Worm (Caenorhabditis elegans) whole organism, L4 larva: ENCODE measurements around the gene nlp-80.

Source experiments
- F37D6.2 ChIP-seq: sonication (generic microtip); optimal IDR thresholded peaks from 2 replicates; lab custom pipeline; 2016; ENCODE audit warnings: mild to moderate bottlenecking, missing genetic modification characterization, missing compliant biosample characterization
- Y48G9A.11 ChIP-seq: fragments of 200-800 bp; sonication (Bioruptor generic); IDR thresholded peaks from 2 replicates; pipeline ENCODE4 v1.3.6; 2022; ENCODE audit warnings: missing genetic modification reagents, missing genetic modification characterization, missing compliant biosample characterization
- aha-1 ChIP-seq: fragments of 150-350 bp; peaks from one replicate; lab custom pipeline; 2014; ENCODE audit warnings: missing biosample characterization, missing genetic modification characterization
- ceh-20 ChIP-seq: fragments of 200-800 bp; sonication (Bioruptor generic); IDR thresholded peaks from 2 replicates; pipeline ENCODE4 v1.3.6; 2022; ENCODE audit warnings: missing genetic modification reagents, missing genetic modification characterization, missing compliant biosample characterization
- ceh-28 ChIP-seq: fragments of 150-350 bp; optimal IDR thresholded peaks from 2 replicates; lab custom pipeline; 2014; ENCODE audit warnings: missing biosample characterization, missing genetic modification reagents, missing genetic modification characterization
- ceh-32 ChIP-seq: sonication (generic microtip); optimal IDR thresholded peaks from 2 replicates; lab custom pipeline; 2016; ENCODE audit warnings: mild to moderate bottlenecking, missing genetic modification characterization, missing compliant biosample characterization; ENCODE audit not compliant: poor library complexity
- ceh-44 ChIP-seq: fragments of 200-800 bp; sonication (Bioruptor generic); IDR thresholded peaks from 2 replicates; pipeline ENCODE4 v1.3.6; 2022; ENCODE audit warnings: missing genetic modification reagents, missing genetic modification characterization, missing compliant biosample characterization
- daf-12 ChIP-seq: fragments of 150-350 bp; optimal IDR thresholded peaks from 2 replicates; lab custom pipeline; 2014; ENCODE audit warnings: missing biosample characterization, missing genetic modification reagents, missing genetic modification characterization
- daf-16 ChIP-seq, 3 experiments: sonication (generic microtip); optimal IDR thresholded peaks; 2 replicates each; lab custom pipeline; 2016 to 2017; ENCODE audit warnings: missing genetic modification characterization in 3 of 3, missing genetic modification reagents in 3 of 3, mild to moderate bottlenecking in 2 of 3, missing compliant biosample characterization in 2 of 3, missing biosample characterization in 1 of 3, moderate library complexity in 1 of 3
- daf-19 ChIP-seq: fragments of 200-800 bp; sonication (Bioruptor generic); conservative IDR thresholded peaks from 2 replicates; pipeline ENCODE4 v1.3.6; 2022; ENCODE audit warnings: missing genetic modification characterization, missing compliant biosample characterization
- dmd-9 ChIP-seq: fragments of 200-800 bp; sonication (Bioruptor generic); IDR thresholded peaks from 2 replicates; pipeline ENCODE4 v1.3.6; 2022; ENCODE audit warnings: missing genetic modification reagents, missing genetic modification characterization, missing compliant biosample characterization
- dpl-1 ChIP-seq: fragments of 150-350 bp; optimal IDR thresholded peaks from 2 replicates; lab custom pipeline; 2014; ENCODE audit warnings: missing biosample characterization, missing genetic modification reagents, missing genetic modification characterization
- duxl-1 ChIP-seq: sonication (generic microtip); optimal IDR thresholded peaks from 2 replicates; lab custom pipeline; 2016; ENCODE audit warnings: mild to moderate bottlenecking, missing genetic modification characterization, moderate library complexity, missing compliant biosample characterization; ENCODE audit not compliant: poor library complexity
- dve-1 ChIP-seq: sonication (generic microtip); optimal IDR thresholded peaks from 2 replicates; lab custom pipeline; 2017; ENCODE audit warnings: antibody characterized with exemption, mild to moderate bottlenecking, missing genetic modification characterization, missing compliant biosample characterization; ENCODE audit not compliant: insufficient read depth
- fos-1 ChIP-seq: fragments of 150-350 bp; optimal IDR thresholded peaks from 2 replicates; lab custom pipeline; 2014; ENCODE audit warnings: missing biosample characterization, missing genetic modification characterization
- hif-1 ChIP-seq, 2 experiments: sonication (generic microtip); optimal IDR thresholded peaks; 2 replicates each; lab custom pipeline; 2016 to 2017; ENCODE audit warnings: missing compliant biosample characterization in 2 of 2, missing genetic modification characterization in 2 of 2, missing genetic modification reagents in 2 of 2, missing genotype in 2 of 2, mild to moderate bottlenecking in 1 of 2
- hlh-11 ChIP-seq: fragments of 200-800 bp; sonication (Bioruptor generic); optimal IDR thresholded peaks from 2 replicates; lab custom pipeline; 2018; ENCODE audit warnings: mild to moderate bottlenecking, missing genetic modification characterization, missing compliant biosample characterization
- hlh-30 ChIP-seq: sonication (generic microtip); optimal IDR thresholded peaks from 2 replicates; lab custom pipeline; 2017; ENCODE audit warnings: antibody characterized with exemption, mild to moderate bottlenecking, missing genetic modification characterization, missing compliant biosample characterization; ENCODE audit not compliant: insufficient read depth
- hmg-1.1 ChIP-seq: fragments of 200-800 bp; sonication (Bioruptor generic); IDR thresholded peaks from 2 replicates; pipeline ENCODE4 v1.3.6; 2022; ENCODE audit warnings: missing genetic modification reagents, missing genetic modification characterization, missing compliant biosample characterization
- lim-7 ChIP-seq: fragments of 200-800 bp; sonication (Bioruptor generic); IDR thresholded peaks from 2 replicates; pipeline ENCODE4 v1.3.6; 2022; ENCODE audit warnings: missing genetic modification characterization, missing compliant biosample characterization
- lin-13 ChIP-seq: fragments of 150-350 bp; optimal IDR thresholded peaks from 2 replicates; lab custom pipeline; 2014; ENCODE audit warnings: missing biosample characterization, missing genetic modification reagents, missing genetic modification characterization
- lin-15B ChIP-seq: fragments of 150-350 bp; sonication (generic microtip); optimal IDR thresholded peaks from 3 replicates; lab custom pipeline; 2014; ENCODE audit warnings: missing biosample characterization, missing genetic modification characterization
- lin-38 ChIP-seq: fragments of 200-800 bp; sonication (Bioruptor generic); IDR thresholded peaks from 2 replicates; pipeline ENCODE4 v1.3.6; 2022; ENCODE audit warnings: missing genetic modification reagents, missing genetic modification characterization, missing compliant biosample characterization
- madf-5 ChIP-seq, 2 experiments: fragments of 200-800 bp; sonication (Bioruptor generic); IDR thresholded peaks; 2 replicates each; pipeline ENCODE4 v1.3.6; 2022; ENCODE audit warnings: missing compliant biosample characterization in 2 of 2, missing genetic modification characterization in 2 of 2
- mdt-29 ChIP-seq: fragments of 200-800 bp; sonication (Bioruptor generic); IDR thresholded peaks from 2 replicates; pipeline ENCODE4 v1.3.6; 2022; ENCODE audit warnings: missing genetic modification reagents, missing genetic modification characterization, missing compliant biosample characterization
- mep-1 ChIP-seq: fragments of 150-350 bp; sonication (generic microtip); optimal IDR thresholded peaks from 3 replicates; lab custom pipeline; 2014; ENCODE audit warnings: missing biosample characterization, missing genetic modification characterization
- mes-2 ChIP-seq: sonication (generic microtip); optimal IDR thresholded peaks from 2 replicates; lab custom pipeline; 2016; ENCODE audit warnings: missing genotype, mild to moderate bottlenecking, missing genetic modification characterization, missing compliant biosample characterization; ENCODE audit not compliant: poor library complexity, severe bottlenecking
- mxl-3 ChIP-seq: fragments of 200-800 bp; sonication (Bioruptor generic); optimal IDR thresholded peaks from 2 replicates; lab custom pipeline; 2018; ENCODE audit warnings: mild to moderate bottlenecking, missing genetic modification characterization, missing compliant biosample characterization
- nhr-10 ChIP-seq: fragments of 150-350 bp; optimal IDR thresholded peaks from 2 replicates; lab custom pipeline; 2014; ENCODE audit warnings: missing biosample characterization, missing genetic modification characterization
- nhr-102 ChIP-seq: sonication (generic microtip); optimal IDR thresholded peaks from 2 replicates; lab custom pipeline; 2016; ENCODE audit warnings: mild to moderate bottlenecking, missing genetic modification characterization, moderate library complexity, missing compliant biosample characterization
- nhr-28 ChIP-seq: fragments of 150-350 bp; optimal IDR thresholded peaks from 2 replicates; lab custom pipeline; 2014; ENCODE audit warnings: missing biosample characterization, missing genetic modification characterization
- nhr-6 ChIP-seq: fragments of 150-350 bp; optimal IDR thresholded peaks from 2 replicates; lab custom pipeline; 2014; ENCODE audit warnings: missing biosample characterization, missing genetic modification characterization
- php-3 ChIP-seq: fragments of 200-800 bp; sonication (Bioruptor generic); IDR thresholded peaks from 2 replicates; pipeline ENCODE4 v1.3.6; 2022; ENCODE audit warnings: missing genetic modification reagents, missing genetic modification characterization, missing compliant biosample characterization
- pqm-1 ChIP-seq: sonication (generic microtip); optimal IDR thresholded peaks from 2 replicates; lab custom pipeline; 2017; ENCODE audit warnings: missing biosample characterization, missing genetic modification characterization
- rbr-2 ChIP-seq: sonication (generic microtip); optimal IDR thresholded peaks from 2 replicates; lab custom pipeline; 2016; ENCODE audit warnings: missing genotype, missing genetic modification characterization, missing compliant biosample characterization
- skn-1 ChIP-seq: fragments of 150-350 bp; optimal IDR thresholded peaks from 2 replicates; lab custom pipeline; 2014; ENCODE audit warnings: missing biosample characterization, missing genetic modification characterization
- snpc-1.2 ChIP-seq: fragments of 200-800 bp; sonication (Bioruptor generic); IDR thresholded peaks from 2 replicates; pipeline ENCODE4 v1.3.6; 2022; ENCODE audit warnings: missing genetic modification reagents, missing genetic modification characterization, missing compliant biosample characterization
- tra-1 ChIP-seq: fragments of 200-800 bp; sonication (Bioruptor generic); IDR thresholded peaks from 2 replicates; pipeline ENCODE4 v1.3.6; 2022; ENCODE audit warnings: missing genetic modification reagents, missing genetic modification characterization, missing compliant biosample characterization
- unc-130 ChIP-seq: sonication (generic microtip); optimal IDR thresholded peaks from 2 replicates; lab custom pipeline; 2016; ENCODE audit warnings: missing genetic modification reagents, missing genetic modification characterization, missing compliant biosample characterization
- unc-39 ChIP-seq: sonication (generic microtip); optimal IDR thresholded peaks from 2 replicates; lab custom pipeline; 2017; ENCODE audit warnings: missing biosample characterization, missing genetic modification characterization
- unc-62 ChIP-seq, 3 experiments: fragments of 150-350 bp in 1 of 3; sonication (generic microtip); optimal IDR thresholded peaks in 2 of 3; peaks in 1 of 3; 1 replicate in 1 of 3; 2 replicates in 2 of 3; lab custom pipeline; 2014 to 2017; ENCODE audit warnings: missing biosample characterization in 3 of 3, missing genetic modification characterization in 3 of 3, missing genetic modification reagents in 3 of 3, missing genotype in 1 of 3
- zag-1 ChIP-seq: fragments of 150-350 bp; optimal IDR thresholded peaks from 2 replicates; lab custom pipeline; 2014; ENCODE audit warnings: missing biosample characterization, missing genetic modification characterization
- zip-11 ChIP-seq: fragments of 200-800 bp; sonication (Bioruptor generic); IDR thresholded peaks from 2 replicates; pipeline ENCODE4 v1.3.6; 2022; ENCODE audit warnings: missing genetic modification characterization, missing compliant biosample characterization
- zip-2 ChIP-seq: fragments of 150-350 bp; optimal IDR thresholded peaks from 2 replicates; lab custom pipeline; 2014; ENCODE audit warnings: missing biosample characterization, missing genetic modification characterization
- ztf-7 ChIP-seq: fragments of 150-350 bp; optimal IDR thresholded peaks from 2 replicates; lab custom pipeline; 2014; ENCODE audit warnings: missing biosample characterization, missing genetic modification characterization

nlp-80 gene

ce11 chrV:11065513-11065912 is at the start of gene nlp-80:
TSS of gene nlp-80 (minus strand) at chrV:11065613.
- TF ChIP-seq daf-12 (tag; lab: Kevin White, UChicago) (no peak), fos-1 (tag; lab: Kevin White, UChicago) (no peak), madf-5 (GFP tag; IDR thresholded peaks at IDR 0.05; lab: Robert Waterston, UW) (no peak), nhr-10 (tag; lab: Kevin White, UChicago) (no peak)

ce11 chrV:11113607-11114006 is 48.2 kb upstream of the nlp-80 start, which contains the start of gene math-33:
TSS of gene math-33 (plus strand) at chrV:11113907.
- TF ChIP-seq lin-15B (tag; lab: Kevin White, UChicago): no peak
- no peak for TF ChIP-seq skn-1 (tag; lab: Kevin White, UChicago)
- TF ChIP-seq, all 104 proteins: peak for 0

DNA sequence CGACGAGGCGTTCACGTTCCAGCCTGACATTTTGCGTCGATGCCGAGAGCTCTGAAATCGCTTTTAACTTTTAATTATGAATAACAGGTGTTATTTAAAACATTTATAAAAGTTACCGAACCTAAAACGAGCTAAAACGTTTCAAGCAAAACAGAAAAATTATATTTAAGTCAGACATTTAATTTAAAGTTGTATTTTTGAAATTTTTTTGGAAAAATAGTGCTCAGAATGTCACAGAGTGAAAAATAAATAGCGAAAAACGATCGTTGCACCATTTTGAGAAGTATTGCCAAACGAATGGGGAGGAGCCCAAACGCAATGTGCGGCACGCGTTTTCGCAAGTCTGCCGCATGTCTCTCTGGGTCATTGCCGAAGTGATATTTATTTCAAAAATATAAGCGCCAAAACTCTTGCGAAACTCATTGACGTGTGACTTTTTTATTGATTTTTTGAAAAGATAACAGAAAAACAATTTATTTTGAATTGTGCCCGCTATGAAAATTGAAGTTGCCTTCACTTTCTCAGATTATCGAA is 47.7 kb upstream of the nlp-80 start, which contains the start of gene erfa-3:
Gene erfa-3, minus strand, starts transcription at position 51 of the 534 bp plus-strand sequence.
- TF ChIP-seq Y48G9A.11 (GFP tag; lab: Robert Waterston, UW) (no peak), mxl-3 (GFP tag; lab: Kevin White, UChicago) (peak; percentile 49), unc-130 (GFP tag; lab: Kevin White, UChicago) (peak; percentile 75), F37D6.2 (no peak), lim-7 (GFP tag; lab: Robert Waterston, UW) (0 out of 2 replicates have a peak, but pooled peaks have one; percentile 50), zip-11 (GFP tag; lab: Robert Waterston, UW) (no peak), zip-2 (peak; percentile 26), tra-1 (GFP tag; lab: Robert Waterston, UW) (no peak), php-3 (GFP tag; lab: Robert Waterston, UW) (peak; percentile 43; the same call in 1 of the 2 replicates), daf-16 (GFP tag; optimal IDR thresholded peaks at IDR 0.05; lab: Kevin White, UChicago) (peak in 1 of 2 experiments; percentile 24), daf-16 (tag; optimal IDR thresholded peaks at IDR 0.05; lab: Kevin White, UChicago) (peak; percentile 64), snpc-1.2 (GFP tag; lab: Robert Waterston, UW) (no peak), ceh-32 (no peak), nhr-6 (peak; percentile 31), hif-1 (tag; optimal IDR thresholded peaks at IDR 0.05; lab: Kevin White, UChicago) (peak in 1 of 2 experiments; percentile 56), unc-39 (no peak), duxl-1 (peak; percentile 79), ceh-28 (tag; lab: Kevin White, UChicago) (no peak), ceh-20 (0 out of 2 replicates have a peak, but pooled peaks have one; percentile 13), unc-62 (GFP tag; optimal IDR thresholded peaks at IDR 0.05 in 1 of 2; lab: Kevin White, UChicago) (peak in 1 of 2 experiments; percentile 34), unc-62 (tag; optimal IDR thresholded peaks at IDR 0.05; lab: Kevin White, UChicago) (no peak), mep-1 (tag; lab: Kevin White, UChicago) (peak; percentile 72), ceh-44 (GFP tag; lab: Robert Waterston, UW) (no peak; the same call in 1 of the 2 replicates), hmg-1.1 (GFP tag; lab: Robert Waterston, UW) (peak; percentile 70), lin-13 (peak; percentile 60), nhr-28 (tag; lab: Kevin White, UChicago) (peak; percentile 48), dve-1 (tag; lab: Kevin White, UChicago) (peak; percentile 77), zag-1 (no peak), mes-2 (tag; lab: Kevin White, UChicago) (peak; percentile 95), dmd-9 (GFP tag; lab: Robert Waterston, UW) (no peak), mdt-29 (GFP tag; lab: Robert Waterston, UW) (no peak), lin-38 (GFP tag; lab: Robert Waterston, UW) (peak; percentile 69), hlh-11 (peak; percentile 53), nhr-102 (tag; lab: Kevin White, UChicago) (peak; percentile 54), rbr-2 (peak; percentile 47), pqm-1 (tag; lab: Kevin White, UChicago) (no peak), dpl-1 (GFP tag; lab: Kevin White, UChicago) (peak; percentile 71), aha-1 (tag; lab: Kevin White, UChicago) (peak; percentile 31), daf-19 (GFP tag; lab: Robert Waterston, UW) (0 out of 2 replicates have a peak, but pooled peaks have one; percentile 11), ztf-7 (peak; percentile 58), hlh-30 (peak; percentile 74)
